Fruit fly (Drosophila melanogaster) whole organism, embryonic: ENCODE measurements around the gene Orco.
A peak's percentile ranks its signal among the peaks of the same experiment; 100 is the strongest.

Experiments used
- Atf-2 ChIP-seq: fragments of 200-800 bp; sonication (Bioruptor generic); optimal IDR thresholded peaks from 2 replicates; lab custom pipeline; 2016; ENCODE audit warnings: missing biosample characterization, missing genetic modification characterization
- Bgb ChIP-seq: fragments of 200-800 bp; sonication (Bioruptor generic); IDR thresholded peaks from 2 replicates; pipeline ENCODE4 v1.3.6; 2022; ENCODE audit warnings: missing biosample characterization, missing genetic modification characterization; ENCODE audit not compliant: partially characterized antibody
- CG11504 ChIP-seq: fragments of 200-800 bp; sonication (Bioruptor generic); optimal IDR thresholded peaks from 3 replicates; lab custom pipeline; 2019; ENCODE audit warnings: missing biosample characterization, mild to moderate bottlenecking, missing genetic modification characterization, moderate library complexity
- CG14014 ChIP-seq: fragments of 200-800 bp; sonication (Bioruptor generic); IDR thresholded peaks from 2 replicates; pipeline ENCODE4 v1.3.6; 2022; ENCODE audit warnings: missing biosample characterization, missing genetic modification characterization
- CG16779 ChIP-seq: fragments of 200-800 bp; sonication (Bioruptor generic); IDR thresholded peaks from 2 replicates; pipeline ENCODE4 v1.3.6; 2022; ENCODE audit warnings: missing biosample characterization, missing genetic modification characterization
- CG34422 ChIP-seq: fragments of 200-800 bp; sonication (Bioruptor generic); IDR thresholded peaks from 3 replicates; pipeline ENCODE4 v1.3.6; 2022; ENCODE audit warnings: missing biosample characterization, missing genetic modification characterization
- Doc3 ChIP-seq: fragments of 200-800 bp; sonication (Bioruptor generic); IDR thresholded peaks from 3 replicates; pipeline ENCODE4 v1.3.6; 2022; ENCODE audit warnings: missing biosample characterization, missing genetic modification characterization; ENCODE audit not compliant: partially characterized antibody
- Scr ChIP-seq: fragments of 200-800 bp; sonication (Bioruptor generic); IDR thresholded peaks from 2 replicates; pipeline ENCODE4 v1.3.6; 2022; ENCODE audit warnings: missing biosample characterization, missing genetic modification characterization; ENCODE audit not compliant: partially characterized antibody
- ase ChIP-seq: fragments of 200-800 bp; sonication (Bioruptor generic); IDR thresholded peaks from 3 replicates; pipeline ENCODE4 v1.3.6; 2022; ENCODE audit warnings: missing biosample characterization, missing genetic modification characterization
- chn ChIP-seq: fragments of 200-800 bp; sonication (Bioruptor generic); optimal IDR thresholded peaks from 2 replicates; lab custom pipeline; 2016; ENCODE audit warnings: missing biosample characterization, missing genetic modification characterization
- dati ChIP-seq: fragments of 200-800 bp; sonication (Bioruptor generic); IDR thresholded peaks from 2 replicates; pipeline ENCODE4 v1.3.6; 2022; ENCODE audit warnings: missing biosample characterization, missing genetic modification characterization
- lilli ChIP-seq: fragments of 200-800 bp; sonication (Bioruptor generic); optimal IDR thresholded peaks from 3 replicates; lab custom pipeline; 2016; ENCODE audit warnings: missing biosample characterization, missing genetic modification characterization
- lmd ChIP-seq: fragments of 200-800 bp; sonication (Bioruptor generic); IDR thresholded peaks from 2 replicates; pipeline ENCODE4 v1.3.6; 2022; ENCODE audit warnings: missing biosample characterization, missing genetic modification characterization
- row ChIP-seq: fragments of 200-800 bp; sonication (Bioruptor generic); IDR thresholded peaks from 3 replicates; pipeline ENCODE4 v1.3.6; 2022; ENCODE audit warnings: missing biosample characterization, missing genetic modification characterization

- TF ChIP-seq Scr (GFP tag; lab: Robert Waterston, UW), result peak; percentile 55
- TF ChIP-seq lilli, result peak; percentile 50
- no peak for TF ChIP-seq ase (GFP tag; lab: Robert Waterston, UW)
- peak; percentile 87 for TF ChIP-seq row
- peak; percentile 69 for TF ChIP-seq chn
- TF ChIP-seq Atf-2, result peak; percentile 24
- peak; percentile 48; the same call in 1 of the 2 replicates for TF ChIP-seq lmd (GFP tag; lab: Robert Waterston, UW)
- no peak for TF ChIP-seq dati (GFP tag; lab: Robert Waterston, UW)
- TF ChIP-seq CG11504 (tag; lab: Kevin White, UChicago), result peak; percentile 29
- peak; percentile 48; the same call in 2 of the 3 replicates for TF ChIP-seq CG34422
- TF ChIP-seq Bgb (GFP tag; lab: Robert Waterston, UW), result peak; percentile 68
- TF ChIP-seq Doc3 (GFP tag; lab: Robert Waterston, UW), result no peak
- TF ChIP-seq CG14014 (GFP tag; lab: Robert Waterston, UW), result no peak; the same call in 1 of the 2 replicates
- TF ChIP-seq CG16779 (GFP tag; lab: Robert Waterston, UW), result no peak
Observed at dm6 chr3R:5368170-5368781, 43.9 kb downstream of the Orco start, which contains the start of gene Cerk.
